Fruit fly (Drosophila melanogaster) S2 (cell line): ENCODE measurements around the gene Cpr73D.

ENCODE experiments used
- CG8478 ChIP-seq: fragments of >200 bp; optimal IDR thresholded peaks from 2 replicates; lab custom pipeline; 2018
- CTCF ChIP-seq, 2 experiments: fragments of >200 bp; optimal IDR thresholded peaks; 2 replicates each; lab custom pipeline; 2018

- TF ChIP-seq CG8478 (lab: Kevin White, UChicago) (no peak), CTCF (optimal IDR thresholded peaks at IDR 0.05; lab: Kevin White, UChicago) (no peak)
Measured at dm6 chr3L:16986062-16987013, 28.8 kb upstream of the Cpr73D start.
